Worm (Caenorhabditis elegans): Measurements from ENCODE around the gene aakg-2.

Gene aakg-2

DNA sequence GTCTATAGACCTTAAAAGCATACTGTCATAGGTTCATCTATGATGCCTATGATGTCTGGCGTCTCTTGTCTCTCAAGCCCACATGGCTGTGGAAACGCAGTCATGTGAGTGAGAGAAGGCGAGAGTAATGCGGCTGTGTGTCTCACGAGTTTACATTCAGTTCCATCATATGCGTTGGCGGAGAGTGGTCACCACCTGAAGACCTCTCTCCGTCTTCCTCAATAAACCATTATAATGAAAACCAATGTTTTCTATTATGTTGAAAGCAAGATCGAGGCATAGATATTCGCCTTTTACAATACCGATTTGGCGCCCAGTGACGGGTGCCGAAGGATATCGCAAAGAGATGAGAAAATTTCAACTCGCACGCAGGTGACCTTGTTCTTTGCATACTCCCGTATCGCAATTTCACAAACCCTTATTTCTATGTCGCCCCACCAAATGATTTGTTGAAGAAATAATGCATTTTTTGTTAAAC, 33.1 kb upstream of the aakg-2 start (continued):
- peak; percentile 36 for TF ChIP-seq mep-1 (tag; optimal IDR thresholded peaks at IDR 0.05)
- TF ChIP-seq C16A3.4 (tag; optimal IDR thresholded peaks at IDR 0.05): peak; percentile 34
- peak; percentile 1 for TF ChIP-seq dsc-1 (tag; optimal IDR thresholded peaks at IDR 0.05)
- peak; percentile 83 for TF ChIP-seq blmp-1 (tag; optimal IDR thresholded peaks at IDR 0.05)
- TF ChIP-seq ceh-88 (GFP tag; IDR thresholded peaks at IDR 0.05): peak; percentile 43; the same call in 1 of the 2 replicates
- TF ChIP-seq nhr-85 (tag): peak; percentile 87
- peak; percentile 53 for TF ChIP-seq tbx-2 (tag; optimal IDR thresholded peaks at IDR 0.05)

ce11 chrX:16894577-16894976, 25.7 kb upstream of the aakg-2 start, which contains the start of gene F39F10.2:
F39F10.2 (plus strand) TSS chrX:16894877.
- no peak for TF ChIP-seq tlp-1 (tag; optimal IDR thresholded peaks at IDR 0.05)
- no peak for TF ChIP-seq mab-9 (GFP tag; IDR thresholded peaks at IDR 0.05)
- no peak for TF ChIP-seq pax-3 (tag; optimal IDR thresholded peaks at IDR 0.05)
- no peak for TF ChIP-seq ceh-8 (GFP tag; optimal IDR thresholded peaks at IDR 0.05)
- TF ChIP-seq fkh-4 (tag; optimal IDR thresholded peaks at IDR 0.05; ENCODE audit: borderline replicate concordance): no peak
- TF ChIP-seq dpl-1 (GFP tag; optimal IDR thresholded peaks at IDR 0.05): no peak
- TF ChIP-seq swsn-7 (tag; optimal IDR thresholded peaks at IDR 0.05): no peak
- TF ChIP-seq sox-4 (tag; optimal IDR thresholded peaks at IDR 0.05): no peak
- no peak for TF ChIP-seq jun-1 (tag; optimal IDR thresholded peaks at IDR 0.05)
- no peak for TF ChIP-seq C34B4.2 (tag; optimal IDR thresholded peaks at IDR 0.05)
- TF ChIP-seq unc-86 (tag; optimal IDR thresholded peaks at IDR 0.05): no peak

DNA sequence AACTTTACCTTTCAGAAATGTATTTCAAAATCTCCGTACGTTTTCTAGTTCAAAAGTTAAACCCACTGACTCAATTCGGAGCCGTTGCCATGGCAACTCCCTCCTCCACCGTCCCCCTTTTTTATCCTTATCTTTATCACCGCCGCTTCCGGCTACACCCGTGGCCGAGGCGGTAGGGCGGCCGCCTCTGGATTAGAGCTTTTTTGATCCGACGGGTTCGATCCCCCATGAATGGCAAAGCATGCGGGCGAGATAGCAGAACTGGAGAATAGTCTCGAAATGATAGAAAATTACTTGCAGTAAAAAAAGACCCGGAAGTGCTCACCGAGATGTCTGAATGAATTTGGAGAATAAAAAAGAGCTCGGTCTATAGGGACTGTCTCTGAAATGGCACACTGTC, 24.9 kb upstream of the aakg-2 start:
- TF ChIP-seq egl-13 (tag; optimal IDR thresholded peaks at IDR 0.05) (peak; percentile 14), ztf-4 (tag; optimal IDR thresholded peaks at IDR 0.05) (no peak), nhr-47 (tag; optimal IDR thresholded peaks at IDR 0.05) (peak; percentile 34), efl-1 (optimal IDR thresholded peaks at IDR 0.05) (no peak), efl-1 (GFP tag; optimal IDR thresholded peaks at IDR 0.05 in 1 of 2) (peak in 1 of 2 experiments; percentile 58), sup-37 (GFP tag; optimal IDR thresholded peaks at IDR 0.05) (no peak), irx-1 (tag; optimal IDR thresholded peaks at IDR 0.05) (no peak), dsc-1 (tag; optimal IDR thresholded peaks at IDR 0.05) (peak; percentile 29), sox-4 (tag; optimal IDR thresholded peaks at IDR 0.05) (peak; percentile 5), ceh-8 (GFP tag; optimal IDR thresholded peaks at IDR 0.05) (no peak), nhr-237 (tag; optimal IDR thresholded peaks at IDR 0.05) (no peak), swsn-7 (tag; optimal IDR thresholded peaks at IDR 0.05) (no peak), pqm-1 (tag; optimal IDR thresholded peaks at IDR 0.05) (no peak), F16B12.6 (tag; optimal IDR thresholded peaks at IDR 0.05) (no peak), ama-1 (optimal IDR thresholded peaks at IDR 0.05) (no peak), lin-15B (tag; optimal IDR thresholded peaks at IDR 0.05) (no peak), nhr-90 (tag; optimal IDR thresholded peaks at IDR 0.05; ENCODE audit: poor library complexity) (no peak), ceh-90 (tag; optimal IDR thresholded peaks at IDR 0.05) (no peak), fkh-8 (tag; optimal IDR thresholded peaks at IDR 0.05) (peak; percentile 71), hlh-17 (GFP tag; optimal IDR thresholded peaks at IDR 0.05; ENCODE audit: borderline replicate concordance) (no peak), lin-13 (GFP tag; optimal IDR thresholded peaks at IDR 0.05) (no peak), aha-1 (tag; optimal IDR thresholded peaks at IDR 0.05) (no peak)

DNA sequence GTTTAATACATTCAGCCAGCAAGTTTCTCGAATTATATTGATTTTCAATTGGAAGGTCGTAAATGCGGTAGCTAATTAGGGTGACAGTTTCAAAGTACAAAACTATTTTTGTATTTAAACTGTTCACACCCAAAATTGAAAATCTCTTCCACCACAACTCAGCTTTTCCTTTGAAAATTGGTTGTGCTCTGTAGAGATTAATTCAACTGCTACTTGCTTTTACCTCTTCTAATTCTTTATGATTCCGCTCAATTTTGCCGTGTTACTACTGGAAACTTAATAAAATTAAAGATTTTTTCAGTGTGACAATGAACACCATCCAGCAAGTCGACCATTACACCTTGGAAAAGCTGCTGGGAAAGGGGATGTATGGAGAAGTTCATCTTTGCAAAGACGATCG, 22.9 kb upstream of the aakg-2 start, which contains the start of gene F39F10.3:
Gene F39F10.3 (plus strand): TSS at position 301 of the 400 bp plus-strand sequence.
- TF ChIP-seq ces-1 (GFP tag; optimal IDR thresholded peaks at IDR 0.05): no peak

ce11 chrX:16884075-16884474, 15.2 kb upstream of the aakg-2 start:
- no peak for TF ChIP-seq ceh-88 (GFP tag; IDR thresholded peaks at IDR 0.05)
- TF ChIP-seq ztf-4 (tag; optimal IDR thresholded peaks at IDR 0.05): no peak
- no peak for TF ChIP-seq tlp-1 (tag; optimal IDR thresholded peaks at IDR 0.05)
- TF ChIP-seq mdl-1 (tag; optimal IDR thresholded peaks at IDR 0.05): no peak
- no peak for TF ChIP-seq nhr-76 (tag; optimal IDR thresholded peaks at IDR 0.05)

Data from whole organism, L1 larva.